ENCODE assay signal across 1 fruit fly cellular context in the genomic region with DNA sequence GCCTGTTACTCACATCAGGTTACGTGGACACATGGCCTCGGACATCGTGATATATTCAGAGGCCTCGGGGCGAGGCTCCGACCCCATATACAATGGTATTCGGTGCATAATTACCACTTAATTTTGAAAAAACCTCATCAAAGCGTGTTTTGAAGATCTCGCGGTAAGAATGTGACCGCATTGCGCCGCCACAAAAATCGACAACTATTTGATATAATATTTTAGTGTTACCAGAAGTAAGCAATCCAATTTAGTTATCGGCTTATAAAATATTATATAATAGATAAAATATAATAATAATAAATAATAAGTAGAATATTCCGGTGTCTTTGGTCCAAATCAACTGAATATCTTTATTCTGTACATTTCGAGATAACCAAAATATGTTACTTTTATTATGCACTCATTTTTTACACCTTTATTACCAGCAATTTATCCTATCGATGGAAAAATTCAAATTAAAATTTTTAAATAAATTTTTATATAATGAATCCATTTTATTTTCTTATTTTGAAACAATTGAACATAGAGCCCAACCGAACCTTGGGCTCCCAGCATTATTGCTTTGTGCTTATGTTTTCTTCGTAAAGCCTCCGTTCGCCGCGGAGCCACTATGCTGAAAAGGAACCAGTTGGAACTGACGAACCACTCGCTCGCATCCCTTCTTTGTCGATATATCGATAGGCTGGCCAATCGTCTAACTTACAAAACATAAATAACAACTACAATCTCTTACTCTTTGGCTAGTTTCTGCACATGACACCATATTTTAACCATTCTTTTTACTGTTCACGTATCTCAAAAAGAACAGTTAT.
TF ChIP-seq lines count a peak whose summit lies in the region.

A gene (minus strand): TSS at position 211 of the 815 bp plus-strand sequence.
A gene (plus strand): TSS at position 690 of the 815 bp plus-strand sequence.

TF ChIP-seq in whole organism, embryonic, 481 proteins besides CTCF, POLR2A, EP300 and RAD21 (continued from another document and continues in another):
- TF ChIP-seq CG10565 (GFP tag; optimal IDR thresholded peaks at IDR 0.05; lab: Kevin White, UChicago) (no peak), onecut (GFP tag; IDR thresholded peaks at IDR 0.05; lab: Robert Waterston, UW) (no peak), gce (GFP tag; IDR thresholded peaks at IDR 0.05; lab: Robert Waterston, UW) (no peak), da (GFP tag; optimal IDR thresholded peaks at IDR 0.05; lab: Kevin White, UChicago) (no peak), sim (GFP tag; IDR thresholded peaks at IDR 0.05; lab: Robert Waterston, UW) (no peak), shn (GFP tag; optimal IDR thresholded peaks at IDR 0.05; lab: Kevin White, UChicago) (no peak), CG12236 (GFP tag; optimal IDR thresholded peaks at IDR 0.05; lab: Kevin White, UChicago) (no peak), CG13287 (GFP tag; IDR thresholded peaks at IDR 0.05; lab: Robert Waterston, UW; ENCODE audit: partially characterized antibody) (peak; percentile 86), Poxn (GFP tag; IDR thresholded peaks at IDR 0.05; lab: Robert Waterston, UW) (no peak), CG14860 (GFP tag; IDR thresholded peaks at IDR 0.05; lab: Robert Waterston, UW; ENCODE audit: partially characterized antibody) (peak; percentile 85), CG4404 (GFP tag; IDR thresholded peaks at IDR 0.05; lab: Robert Waterston, UW) (no peak), mam (GFP tag; optimal IDR thresholded peaks at IDR 0.05; lab: Kevin White, UChicago) (peak; percentile 40), ems (GFP tag; optimal IDR thresholded peaks at IDR 0.05; lab: Kevin White, UChicago) (peak; percentile 12), cad (GFP tag; optimal IDR thresholded peaks at IDR 0.05; lab: Kevin White, UChicago) (no peak), tx (GFP tag; optimal IDR thresholded peaks at IDR 0.05; lab: Kevin White, UChicago) (no peak), NFAT (GFP tag; IDR thresholded peaks at IDR 0.05; lab: Robert Waterston, UW) (no peak), CG13894 (tag; optimal IDR thresholded peaks at IDR 0.05; lab: Kevin White, UChicago) (no peak), lov (optimal IDR thresholded peaks at IDR 0.05; lab: Kevin White, UChicago) (no peak), lov (GFP tag; IDR thresholded peaks at IDR 0.05; lab: Robert Waterston, UW) (no peak), CG15514 (GFP tag; optimal IDR thresholded peaks at IDR 0.05; lab: Kevin White, UChicago) (peak; percentile 99), CG2889 (GFP tag; IDR thresholded peaks at IDR 0.05; lab: Robert Waterston, UW) (no peak), slbo (GFP tag; IDR thresholded peaks at IDR 0.05; lab: Robert Waterston, UW) (peak; percentile 60; the same call in 1 of the 2 replicates), stc (GFP tag; IDR thresholded peaks at IDR 0.05; lab: Robert Waterston, UW) (no peak), CG4730 (GFP tag; IDR thresholded peaks at IDR 0.05; lab: Robert Waterston, UW) (no peak), cwo (GFP tag; optimal IDR thresholded peaks at IDR 0.05; lab: Kevin White, UChicago) (no peak), toy (GFP tag; IDR thresholded peaks at IDR 0.05; lab: Robert Waterston, UW) (no peak), CG6813 (GFP tag; optimal IDR thresholded peaks at IDR 0.05; lab: Kevin White, UChicago) (no peak), ci (GFP tag; IDR thresholded peaks at IDR 0.05; lab: Robert Waterston, UW) (no peak), Myb (GFP tag; optimal IDR thresholded peaks at IDR 0.05; lab: Kevin White, UChicago) (peak; percentile 12), Ets97D (GFP tag; optimal IDR thresholded peaks at IDR 0.05; lab: Kevin White, UChicago) (no peak), sr (GFP tag; IDR thresholded peaks at IDR 0.05; lab: Robert Waterston, UW) (no peak), gfzf (GFP tag; optimal IDR thresholded peaks at IDR 0.05; lab: Kevin White, UChicago) (peak; percentile 62), CG30403 (GFP tag; optimal IDR thresholded peaks at IDR 0.05; lab: Kevin White, UChicago) (peak; percentile 4), ato (GFP tag; IDR thresholded peaks at IDR 0.05; lab: Robert Waterston, UW; ENCODE audit: partially characterized antibody) (peak; percentile 70), CG1603 (tag; optimal IDR thresholded peaks at IDR 0.05; lab: Kevin White, UChicago) (peak; percentile 45), Dfd (GFP tag; optimal IDR thresholded peaks at IDR 0.05; lab: Kevin White, UChicago) (no peak), org-1 (GFP tag; optimal IDR thresholded peaks at IDR 0.05; lab: Kevin White, UChicago) (no peak), Awh (GFP tag; IDR thresholded peaks at IDR 0.05; lab: Robert Waterston, UW) (no peak), Dll (GFP tag; IDR thresholded peaks at IDR 0.05; lab: Robert Waterston, UW; ENCODE audit: partially characterized antibody) (peak; percentile 83), B-H1 (GFP tag; IDR thresholded peaks at IDR 0.05; lab: Robert Waterston, UW) (no peak), CG10321 (GFP tag; IDR thresholded peaks at IDR 0.05; lab: Robert Waterston, UW) (no peak), kay (GFP tag; optimal IDR thresholded peaks at IDR 0.05; lab: Kevin White, UChicago) (no peak), D19B (GFP tag; optimal IDR thresholded peaks at IDR 0.05; lab: Kevin White, UChicago) (no peak), CG2129 (GFP tag; IDR thresholded peaks at IDR 0.05; lab: Robert Waterston, UW; ENCODE audit: partially characterized antibody) (no peak; the same call in 1 of the 2 replicates), CG6654 (GFP tag; optimal IDR thresholded peaks at IDR 0.05; lab: Kevin White, UChicago) (no peak), CG6272 (GFP tag; IDR thresholded peaks at IDR 0.05; lab: Robert Waterston, UW) (no peak), CG7786 (GFP tag; optimal IDR thresholded peaks at IDR 0.05; lab: Kevin White, UChicago) (no peak), klu (GFP tag; IDR thresholded peaks at IDR 0.05; lab: Robert Waterston, UW) (no peak), CG9609 (GFP tag; optimal IDR thresholded peaks at IDR 0.05; lab: Kevin White, UChicago) (no peak), Xbp1 (GFP tag; optimal IDR thresholded peaks at IDR 0.05; lab: Kevin White, UChicago) (peak; percentile 47), CG11456 (GFP tag; IDR thresholded peaks at IDR 0.05; lab: Robert Waterston, UW) (no peak), CG15601 (tag; optimal IDR thresholded peaks at IDR 0.05; lab: Kevin White, UChicago) (no peak), HLHmδ (GFP tag; optimal IDR thresholded peaks at IDR 0.05; lab: Kevin White, UChicago) (no peak), Med (GFP tag; lab: Kevin White, UChicago) (no peak), kni (GFP tag; optimal IDR thresholded peaks at IDR 0.05; lab: Kevin White, UChicago) (no peak), hb (GFP tag; IDR thresholded peaks at IDR 0.05; lab: Robert Waterston, UW; ENCODE audit: partially characterized antibody) (peak; percentile 72), Tbp (GFP tag; optimal IDR thresholded peaks at IDR 0.05; lab: Kevin White, UChicago) (no peak), CG6254 (GFP tag; optimal IDR thresholded peaks at IDR 0.05; lab: Kevin White, UChicago) (peak; percentile 6), Optix (GFP tag; IDR thresholded peaks at IDR 0.05; lab: Robert Waterston, UW) (no peak), CG8388 (GFP tag; optimal IDR thresholded peaks at IDR 0.05; lab: Kevin White, UChicago) (no peak), CG32532 (GFP tag; IDR thresholded peaks at IDR 0.05; lab: Robert Waterston, UW) (no peak), kah (GFP tag; optimal IDR thresholded peaks at IDR 0.05; lab: Kevin White, UChicago) (no peak), CG14667 (GFP tag; IDR thresholded peaks at IDR 0.05; lab: Robert Waterston, UW) (no peak), Mrtf (GFP tag; IDR thresholded peaks at IDR 0.05; lab: Robert Waterston, UW) (no peak), zfh2 (GFP tag; optimal IDR thresholded peaks at IDR 0.05; lab: Kevin White, UChicago) (peak; percentile 33), Rfx (GFP tag; IDR thresholded peaks at IDR 0.05; lab: Robert Waterston, UW) (no peak; the same call in 1 of the 2 replicates), sqz (GFP tag; optimal IDR thresholded peaks at IDR 0.05; lab: Kevin White, UChicago) (no peak), tll (GFP tag; optimal IDR thresholded peaks at IDR 0.05; lab: Kevin White, UChicago) (no peak), CG31441 (GFP tag; IDR thresholded peaks at IDR 0.05; lab: Robert Waterston, UW) (no peak), Usf (GFP tag; optimal IDR thresholded peaks at IDR 0.05; lab: Kevin White, UChicago) (no peak), ERR (GFP tag; optimal IDR thresholded peaks at IDR 0.05; lab: Kevin White, UChicago) (no peak), CG8765 (GFP tag; IDR thresholded peaks at IDR 0.05; lab: Robert Waterston, UW) (no peak), CG10654 (GFP tag; optimal IDR thresholded peaks at IDR 0.05; lab: Kevin White, UChicago) (no peak), Lim3 (GFP tag; IDR thresholded peaks at IDR 0.05; lab: Robert Waterston, UW) (no peak), Asciz (GFP tag; optimal IDR thresholded peaks at IDR 0.05; lab: Kevin White, UChicago) (no peak), scrt (GFP tag; optimal IDR thresholded peaks at IDR 0.05; lab: Kevin White, UChicago) (no peak), CG2120 (GFP tag; optimal IDR thresholded peaks at IDR 0.05; lab: Kevin White, UChicago) (peak; percentile 59), CG2116 (GFP tag; optimal IDR thresholded peaks at IDR 0.05; lab: Kevin White, UChicago) (peak; percentile 59), CG15073 (GFP tag; optimal IDR thresholded peaks at IDR 0.05; lab: Kevin White, UChicago) (no peak), CG12219 (GFP tag; optimal IDR thresholded peaks at IDR 0.05; lab: Kevin White, UChicago) (no peak), CHES-1-like (GFP tag; optimal IDR thresholded peaks at IDR 0.05; lab: Kevin White, UChicago) (peak; percentile 29), CG10267 (tag; optimal IDR thresholded peaks at IDR 0.05; lab: Kevin White, UChicago) (no peak), CG4854 (GFP tag; optimal IDR thresholded peaks at IDR 0.05; lab: Kevin White, UChicago) (no peak), phol (tag; optimal IDR thresholded peaks at IDR 0.05; lab: Kevin White, UChicago) (no peak), CG2712 (tag; optimal IDR thresholded peaks at IDR 0.05; lab: Kevin White, UChicago) (no peak), CG32772 (GFP tag; IDR thresholded peaks at IDR 0.05; lab: Robert Waterston, UW) (no peak), eve (GFP tag; optimal IDR thresholded peaks at IDR 0.05; lab: Kevin White, UChicago) (no peak), BEAF-32 (GFP tag; optimal IDR thresholded peaks at IDR 0.05; lab: Kevin White, UChicago) (peak; percentile 78), CG30020 (tag; optimal IDR thresholded peaks at IDR 0.05; lab: Kevin White, UChicago) (no peak), Scr (GFP tag; IDR thresholded peaks at IDR 0.05; lab: Robert Waterston, UW; ENCODE audit: partially characterized antibody) (peak; percentile 87), nerfin-2 (GFP tag; IDR thresholded peaks at IDR 0.05; lab: Robert Waterston, UW; ENCODE audit: partially characterized antibody) (peak; percentile 36; the same call in 1 of the 2 replicates), CG17829 (tag; optimal IDR thresholded peaks at IDR 0.05; lab: Kevin White, UChicago) (no peak), HmgZ (tag; optimal IDR thresholded peaks at IDR 0.05; lab: Kevin White, UChicago) (peak; percentile 27), pho (GFP tag; optimal IDR thresholded peaks at IDR 0.05; lab: Kevin White, UChicago) (no peak), CG11695 (GFP tag; IDR thresholded peaks at IDR 0.05; lab: Robert Waterston, UW) (no peak), lab (GFP tag; optimal IDR thresholded peaks at IDR 0.05; lab: Kevin White, UChicago) (no peak), usp (GFP tag; optimal IDR thresholded peaks at IDR 0.05; lab: Kevin White, UChicago) (no peak), fru (optimal IDR thresholded peaks at IDR 0.05; lab: Kevin White, UChicago) (no peak), CG11398 (GFP tag; optimal IDR thresholded peaks at IDR 0.05; lab: Kevin White, UChicago) (no peak), seq (GFP tag; IDR thresholded peaks at IDR 0.05; lab: Robert Waterston, UW) (no peak), fd102C (GFP tag; optimal IDR thresholded peaks at IDR 0.05; lab: Kevin White, UChicago) (no peak), bsh (GFP tag; optimal IDR thresholded peaks at IDR 0.05; lab: Kevin White, UChicago) (no peak), CG17912 (GFP tag; optimal IDR thresholded peaks at IDR 0.05; lab: Kevin White, UChicago) (no peak), CG1233 (GFP tag; optimal IDR thresholded peaks at IDR 0.05; lab: Kevin White, UChicago) (no peak), croc (GFP tag; conservative IDR thresholded peaks at IDR 0.05; lab: Robert Waterston, UW) (no peak), gcm2 (GFP tag; optimal IDR thresholded peaks at IDR 0.05; lab: Kevin White, UChicago) (no peak), CG12299 (tag; optimal IDR thresholded peaks at IDR 0.05; lab: Kevin White, UChicago) (no peak), jigr1 (GFP tag; IDR thresholded peaks at IDR 0.05; lab: Robert Waterston, UW) (no peak), Sox100B (GFP tag; optimal IDR thresholded peaks at IDR 0.05; lab: Kevin White, UChicago) (peak; percentile 1), D (optimal IDR thresholded peaks at IDR 0.05; lab: Kevin White, UChicago) (no peak), D (GFP tag; optimal IDR thresholded peaks at IDR 0.05; lab: Kevin White, UChicago) (no peak), CG7928 (GFP tag; optimal IDR thresholded peaks at IDR 0.05; lab: Kevin White, UChicago) (peak; percentile 88), C15 (GFP tag; IDR thresholded peaks at IDR 0.05; lab: Robert Waterston, UW) (no peak), Hey (tag; optimal IDR thresholded peaks at IDR 0.05; lab: Kevin White, UChicago) (no peak), CG10959 (GFP tag; IDR thresholded peaks at IDR 0.05; lab: Robert Waterston, UW) (no peak), Jarid2 (GFP tag; optimal IDR thresholded peaks at IDR 0.05; lab: Kevin White, UChicago) (no peak), NC2β (GFP tag; optimal IDR thresholded peaks at IDR 0.05; lab: Kevin White, UChicago) (no peak), CG31388 (GFP tag; optimal IDR thresholded peaks at IDR 0.05; lab: Kevin White, UChicago) (no peak), Drgx (GFP tag; IDR thresholded peaks at IDR 0.05; lab: Robert Waterston, UW) (no peak), CG34376 (GFP tag; optimal IDR thresholded peaks at IDR 0.05; lab: Kevin White, UChicago) (no peak), CG11247 (GFP tag; IDR thresholded peaks at IDR 0.05; lab: Robert Waterston, UW) (no peak), CoRest (tag; optimal IDR thresholded peaks at IDR 0.05; lab: Kevin White, UChicago) (peak; percentile 47), CG10366 (GFP tag; IDR thresholded peaks at IDR 0.05; lab: Robert Waterston, UW) (0 out of 2 replicates have a peak, but pooled peaks have one; percentile 12), Lhr (GFP tag; optimal IDR thresholded peaks at IDR 0.05; lab: Kevin White, UChicago) (no peak), Ada2b (GFP tag; IDR thresholded peaks at IDR 0.05; lab: Robert Waterston, UW) (no peak), cas (GFP tag; IDR thresholded peaks at IDR 0.05; lab: Robert Waterston, UW) (no peak)
